Worm (Caenorhabditis elegans) whole organism, mixed stage, embryonic: ENCODE data around the gene rpn-13.

ENCODE experiments used
- bed-3 ChIP-seq: fragments of 200-800 bp; sonication (Bioruptor generic); optimal IDR thresholded peaks from 3 replicates; lab custom pipeline; 2018; ENCODE audit warnings: mild to moderate bottlenecking, missing genetic modification characterization, moderate library complexity, missing compliant biosample characterization
- ceh-39 ChIP-seq: fragments of 150-350 bp; optimal IDR thresholded peaks from 2 replicates; lab custom pipeline; 2014; ENCODE audit warnings: missing biosample characterization, missing genetic modification characterization
- ceh-43 ChIP-seq: fragments of 200-800 bp; sonication (Bioruptor generic); optimal IDR thresholded peaks from 2 replicates; lab custom pipeline; 2018; ENCODE audit warnings: mild to moderate bottlenecking, missing genetic modification characterization, moderate library complexity, missing compliant biosample characterization
- ceh-83 ChIP-seq: fragments of 200-800 bp; sonication (Bioruptor generic); optimal IDR thresholded peaks from 2 replicates; lab custom pipeline; 2018; ENCODE audit warnings: mild to moderate bottlenecking, missing genetic modification characterization, missing compliant biosample characterization
- ces-1 ChIP-seq: fragments of 150-350 bp; optimal IDR thresholded peaks from 2 replicates; lab custom pipeline; 2014; ENCODE audit warnings: missing biosample characterization, missing genetic modification reagents, missing genetic modification characterization
- cnd-1 ChIP-seq: fragments of 200-800 bp; sonication (Bioruptor generic); optimal IDR thresholded peaks from 2 replicates; lab custom pipeline; 2018; ENCODE audit warnings: mild to moderate bottlenecking, missing genetic modification characterization, missing compliant biosample characterization
- drap-1 ChIP-seq: fragments of 200-800 bp; sonication (Bioruptor generic); optimal IDR thresholded peaks from 3 replicates; lab custom pipeline; 2018; ENCODE audit warnings: mild to moderate bottlenecking, missing genetic modification characterization, missing compliant biosample characterization
- elt-1 ChIP-seq: sonication (generic microtip); optimal IDR thresholded peaks from 2 replicates; lab custom pipeline; 2017; ENCODE audit warnings: missing genetic modification characterization, mild to moderate bottlenecking, missing compliant biosample characterization, antibody characterized with exemption, moderate library complexity, borderline replicate concordance; ENCODE audit not compliant: insufficient read depth
- elt-3 ChIP-seq: fragments of 150-350 bp; optimal IDR thresholded peaks from 2 replicates; lab custom pipeline; 2014; ENCODE audit warnings: missing biosample characterization, missing genetic modification characterization
- flh-1 ChIP-seq: fragments of 200-800 bp; sonication (Bioruptor generic); optimal IDR thresholded peaks from 2 replicates; lab custom pipeline; 2018; ENCODE audit warnings: mild to moderate bottlenecking, missing genetic modification characterization, moderate library complexity, missing compliant biosample characterization
- hlh-1 ChIP-seq: fragments of 150-350 bp; optimal IDR thresholded peaks from 2 replicates; lab custom pipeline; 2014; ENCODE audit warnings: missing biosample characterization, missing genetic modification reagents, missing genetic modification characterization
- lin-13 ChIP-seq: fragments of 150-350 bp; optimal IDR thresholded peaks from 2 replicates; lab custom pipeline; 2014; ENCODE audit warnings: missing biosample characterization, missing genetic modification characterization
- lin-32 ChIP-seq: fragments of 200-800 bp; sonication (Bioruptor generic); optimal IDR thresholded peaks from 2 replicates; lab custom pipeline; 2018; ENCODE audit warnings: mild to moderate bottlenecking, missing genetic modification characterization, missing compliant biosample characterization
- mab-5 ChIP-seq: fragments of 150-350 bp; optimal IDR thresholded peaks from 2 replicates; lab custom pipeline; 2014; ENCODE audit warnings: missing biosample characterization, missing genetic modification characterization
- mep-1 ChIP-seq: fragments of 150-350 bp; optimal IDR thresholded peaks from 2 replicates; lab custom pipeline; 2017; ENCODE audit warnings: missing biosample characterization, missing genetic modification reagents, missing genetic modification characterization, inconsistent platforms
- mls-2 ChIP-seq: sonication (generic microtip); optimal IDR thresholded peaks from 2 replicates; lab custom pipeline; 2016; ENCODE audit warnings: mild to moderate bottlenecking, missing genetic modification characterization, moderate library complexity, missing compliant biosample characterization
- nhr-12 ChIP-seq: fragments of 150-350 bp; optimal IDR thresholded peaks from 2 replicates; lab custom pipeline; 2014; ENCODE audit warnings: missing biosample characterization, missing genetic modification characterization
- nhr-2 ChIP-seq: fragments of 150-350 bp; optimal IDR thresholded peaks from 2 replicates; lab custom pipeline; 2014; ENCODE audit warnings: missing biosample characterization, missing genetic modification characterization
- nhr-237 ChIP-seq: fragments of 150-350 bp; optimal IDR thresholded peaks from 2 replicates; lab custom pipeline; 2014; ENCODE audit warnings: missing biosample characterization, missing genetic modification characterization
- nhr-28 ChIP-seq: fragments of 150-350 bp; optimal IDR thresholded peaks from 2 replicates; lab custom pipeline; 2014; ENCODE audit warnings: missing biosample characterization, missing genetic modification characterization
- pha-4 ChIP-seq: fragments of 150-350 bp; optimal IDR thresholded peaks from 2 replicates; lab custom pipeline; 2018; ENCODE audit warnings: missing biosample characterization, missing genetic modification reagents, missing genetic modification characterization
- sem-2 ChIP-seq: fragments of 200-800 bp; sonication (Bioruptor generic); optimal IDR thresholded peaks from 2 replicates; lab custom pipeline; 2018; ENCODE audit warnings: mild to moderate bottlenecking, missing genetic modification characterization, missing compliant biosample characterization
- snpc-4 ChIP-seq: fragments of 150-350 bp; optimal IDR thresholded peaks from 2 replicates; lab custom pipeline; 2014; ENCODE audit warnings: missing biosample characterization, missing genetic modification characterization
- tbx-8 ChIP-seq: fragments of 200-800 bp; sonication (Bioruptor generic); optimal IDR thresholded peaks from 2 replicates; lab custom pipeline; 2018; ENCODE audit warnings: mild to moderate bottlenecking, missing genetic modification characterization, moderate library complexity, missing compliant biosample characterization
- unc-120 ChIP-seq: sonication (generic microtip); optimal IDR thresholded peaks from 2 replicates; lab custom pipeline; 2017; ENCODE audit warnings: missing genetic modification characterization, missing compliant biosample characterization; ENCODE audit not compliant: poor library complexity, severe bottlenecking
- unc-39 ChIP-seq: fragments of 150-350 bp; optimal IDR thresholded peaks from 2 replicates; lab custom pipeline; 2014; ENCODE audit warnings: missing biosample characterization, missing genetic modification characterization
- unc-62 ChIP-seq: fragments of 150-350 bp; optimal IDR thresholded peaks from 2 replicates; lab custom pipeline; 2014; ENCODE audit warnings: missing biosample characterization, missing genetic modification reagents, missing genetic modification characterization
- zip-8 ChIP-seq: fragments of 150-350 bp; optimal IDR thresholded peaks from 2 replicates; lab custom pipeline; 2014; ENCODE audit warnings: missing biosample characterization, missing genetic modification characterization
- ztf-11 ChIP-seq: fragments of 150-350 bp; optimal IDR thresholded peaks from 2 replicates; lab custom pipeline; 2014; ENCODE audit warnings: missing biosample characterization, missing genetic modification characterization

The rpn-13 gene

ce11 chrIII:6310352-6310751, 31.4 kb downstream of the rpn-13 start:
- TF ChIP-seq ces-1 (GFP tag; lab: Kevin White, UChicago): peak; percentile 89
- no peak for TF ChIP-seq mep-1 (tag; lab: Kevin White, UChicago)
- no peak for TF ChIP-seq cnd-1 (tag; lab: Kevin White, UChicago)

ce11 chrIII:6309066-6309465, 32.7 kb downstream of the rpn-13 start, which contains the start of gene gar-2:
TSS of gene gar-2 (plus strand) at chrIII:6309366.
- no peak for TF ChIP-seq ztf-11 (tag; lab: Kevin White, UChicago)
- TF ChIP-seq zip-8 (tag; lab: Kevin White, UChicago): no peak
- TF ChIP-seq unc-39 (tag; lab: Kevin White, UChicago): no peak
- no peak for TF ChIP-seq nhr-28 (tag; lab: Kevin White, UChicago)
- no peak for TF ChIP-seq sem-2 (GFP tag; lab: Kevin White, UChicago)
- no peak for TF ChIP-seq lin-32 (GFP tag; lab: Kevin White, UChicago)
- no peak for TF ChIP-seq ces-1 (GFP tag; lab: Kevin White, UChicago)
- no peak for TF ChIP-seq ceh-43 (GFP tag; lab: Kevin White, UChicago)
- TF ChIP-seq cnd-1 (tag; lab: Kevin White, UChicago): no peak
- no peak for TF ChIP-seq nhr-237
- no peak for TF ChIP-seq hlh-1 (tag; lab: Kevin White, UChicago)
- TF ChIP-seq drap-1 (GFP tag; lab: Kevin White, UChicago): no peak
- TF ChIP-seq elt-3 (tag; lab: Kevin White, UChicago): no peak
- no peak for TF ChIP-seq elt-1
- TF ChIP-seq unc-62 (GFP tag; lab: Kevin White, UChicago): no peak
- TF ChIP-seq unc-120 (tag; lab: Kevin White, UChicago): no peak
- TF ChIP-seq mls-2 (tag; lab: Kevin White, UChicago): no peak
- no peak for TF ChIP-seq tbx-8 (GFP tag; lab: Kevin White, UChicago)
- TF ChIP-seq ceh-39 (tag; lab: Kevin White, UChicago): no peak

- TF ChIP-seq lin-32 (GFP tag; lab: Kevin White, UChicago) (no peak), lin-13 (tag; lab: Kevin White, UChicago) (no peak), nhr-12 (tag; lab: Kevin White, UChicago) (no peak), ces-1 (GFP tag; lab: Kevin White, UChicago) (peak; percentile 82)
Observed at ce11 chrIII:6307832-6308231, 33.9 kb downstream of the rpn-13 start.

- no peak for TF ChIP-seq bed-3 (GFP tag; lab: Kevin White, UChicago)
- no peak for TF ChIP-seq ztf-11 (tag; lab: Kevin White, UChicago)
- no peak for TF ChIP-seq nhr-2 (tag; lab: Kevin White, UChicago)
- no peak for TF ChIP-seq snpc-4 (tag; lab: Kevin White, UChicago)
- TF ChIP-seq zip-8 (tag; lab: Kevin White, UChicago): no peak
- no peak for TF ChIP-seq cnd-1 (tag; lab: Kevin White, UChicago)
- no peak for TF ChIP-seq lin-32 (GFP tag; lab: Kevin White, UChicago)
- TF ChIP-seq, all 35 proteins: peak for 0
Observed at ce11 chrIII:6303787-6304186, 37.9 kb downstream of the rpn-13 start.

ce11 chrIII:6303114-6303647, 38.5 kb downstream of the rpn-13 start, which contains the start of gene F47D12.9:
TSS of gene F47D12.9 (minus strand) at chrIII:6303380.
- TF ChIP-seq mep-1 (tag; lab: Kevin White, UChicago): peak; percentile 54
- TF ChIP-seq unc-120 (tag; lab: Kevin White, UChicago): peak; percentile 20
- TF ChIP-seq unc-62 (GFP tag; lab: Kevin White, UChicago): peak; percentile 10
- TF ChIP-seq ces-1 (GFP tag; lab: Kevin White, UChicago): peak; percentile 28
- peak; percentile 39 for TF ChIP-seq lin-13 (tag; lab: Kevin White, UChicago)
- no peak for TF ChIP-seq flh-1 (GFP tag; lab: Kevin White, UChicago)
- TF ChIP-seq hlh-1 (tag; lab: Kevin White, UChicago): peak; percentile 53
- TF ChIP-seq nhr-237: no peak
- TF ChIP-seq pha-4 (tag; lab: Kevin White, UChicago): peak; percentile 62

- TF ChIP-seq mab-5 (tag; lab: Kevin White, UChicago): no peak
- TF ChIP-seq unc-39 (tag; lab: Kevin White, UChicago): no peak
- TF ChIP-seq ceh-83 (GFP tag; lab: Kevin White, UChicago): no peak
Observed at ce11 chrIII:6300297-6300696, 41.4 kb downstream of the rpn-13 start.
